Fruit fly (Drosophila melanogaster): ENCODE results near the gene CG9004.

Gene CG9004

dm6 chr3L:2388683-2389315 is 15.3 kb downstream of the CG9004 start, which contains the start of gene Mzt1:
Mzt1 (plus strand) TSS chr3L:2389265.
- TF ChIP-seq Sox14 (GFP tag; optimal IDR thresholded peaks at IDR 0.05), result no peak
- peak; percentile 63 for TF ChIP-seq svp (GFP tag)

- TF ChIP-seq eg (GFP tag; IDR thresholded peaks at IDR 0.05), result no peak
- TF ChIP-seq CG10669 (GFP tag; optimal IDR thresholded peaks at IDR 0.05), result no peak
- TF ChIP-seq vri (GFP tag; optimal IDR thresholded peaks at IDR 0.05), result no peak
Observed at dm6 chr3L:2390889-2391288, 17.4 kb downstream of the CG9004 start, which contains the start of the genes CG32298 and CG32299. CG32298 (minus strand) TSS chr3L:2390989. CG32299 (minus strand) TSS chr3L:2390989.

DNA sequence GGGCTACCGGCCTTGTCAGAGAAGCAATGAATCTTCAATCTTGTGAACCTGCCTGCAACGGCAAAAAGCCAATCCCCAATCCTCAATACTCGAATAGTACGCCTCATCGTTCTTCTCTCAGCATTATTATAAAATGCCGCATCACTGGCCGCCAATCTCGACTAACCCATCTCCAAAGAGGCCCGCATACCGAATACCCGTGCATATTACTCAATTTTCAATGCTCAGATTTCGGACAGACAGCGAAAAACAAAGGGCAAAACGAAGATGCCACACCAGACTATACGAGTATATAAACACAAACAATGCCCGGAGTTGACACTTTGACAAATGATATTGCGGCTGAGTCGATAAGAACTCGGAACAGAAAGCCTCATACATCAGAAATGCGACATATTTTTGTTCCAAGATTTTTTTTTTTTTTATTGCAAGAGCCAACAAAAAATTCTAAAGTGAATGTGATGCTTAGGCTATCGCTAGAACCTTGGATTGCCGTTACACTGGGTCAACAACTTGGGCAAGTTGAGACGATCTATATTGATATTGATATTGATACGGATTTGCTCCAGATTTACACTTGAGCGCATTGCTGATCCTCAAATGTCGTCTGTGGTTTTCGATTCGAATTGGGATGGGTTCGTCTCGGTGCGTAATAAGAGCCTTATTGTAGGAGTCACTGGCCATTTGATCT is 19.4 kb downstream of the CG9004 start:
- TF ChIP-seq Hr39 (GFP tag; optimal IDR thresholded peaks at IDR 0.05), result no peak
- TF ChIP-seq CG10669 (GFP tag; optimal IDR thresholded peaks at IDR 0.05), result no peak
- TF ChIP-seq fd59A (GFP tag; optimal IDR thresholded peaks at IDR 0.05), result no peak
- no peak for TF ChIP-seq Gug (GFP tag; IDR thresholded peaks at IDR 0.05)
- TF ChIP-seq dac (GFP tag; optimal IDR thresholded peaks at IDR 0.05), result no peak
- TF ChIP-seq CG8632 (GFP tag; optimal IDR thresholded peaks at IDR 0.05), result no peak
- TF ChIP-seq eg (GFP tag; IDR thresholded peaks at IDR 0.05), result no peak
- TF ChIP-seq Smox (GFP tag; optimal IDR thresholded peaks at IDR 0.05), result no peak
- TF ChIP-seq CG7368 (GFP tag; optimal IDR thresholded peaks at IDR 0.05), result no peak
- TF ChIP-seq dsx (GFP tag; optimal IDR thresholded peaks at IDR 0.05; ENCODE audit: poor library complexity, severe bottlenecking), result no peak
- TF ChIP-seq CG31627 (GFP tag; optimal IDR thresholded peaks at IDR 0.05), result no peak
- TF ChIP-seq Eip78C (GFP tag), result no peak
- TF ChIP-seq Sox15 (GFP tag; optimal IDR thresholded peaks at IDR 0.05), result no peak
- peak; percentile 67 for TF ChIP-seq svp (GFP tag)
- TF ChIP-seq fkh (GFP tag; optimal IDR thresholded peaks at IDR 0.05), result peak; percentile 37
- TF ChIP-seq CG6163 (GFP tag; IDR thresholded peaks at IDR 0.05), result no peak
- TF ChIP-seq Ets96B (tag; optimal IDR thresholded peaks at IDR 0.05), result no peak
- TF ChIP-seq CG10631 (GFP tag; optimal IDR thresholded peaks at IDR 0.05), result no peak
- TF ChIP-seq CG8319 (GFP tag; optimal IDR thresholded peaks at IDR 0.05), result no peak
- peak; percentile 71 for TF ChIP-seq vri (GFP tag; optimal IDR thresholded peaks at IDR 0.05)
- TF ChIP-seq OdsH (GFP tag; optimal IDR thresholded peaks at IDR 0.05), result no peak
- no peak for TF ChIP-seq cyc (GFP tag; optimal IDR thresholded peaks at IDR 0.05)
- TF ChIP-seq salr (GFP tag; optimal IDR thresholded peaks at IDR 0.05), result no peak
- TF ChIP-seq CG11902 (GFP tag; optimal IDR thresholded peaks at IDR 0.05), result no peak
- TF ChIP-seq CG11762 (GFP tag; optimal IDR thresholded peaks at IDR 0.05; ENCODE audit: insufficient read depth), result no peak
- peak; percentile 7 for TF ChIP-seq Sox102F (GFP tag; optimal IDR thresholded peaks at IDR 0.05)
- TF ChIP-seq CG3032 (tag; optimal IDR thresholded peaks at IDR 0.05), result no peak
- TF ChIP-seq Ets21C (GFP tag; optimal IDR thresholded peaks at IDR 0.05), result no peak
- no peak for TF ChIP-seq CG4318 (GFP tag; optimal IDR thresholded peaks at IDR 0.05)

- TF ChIP-seq dac (GFP tag; optimal IDR thresholded peaks at IDR 0.05), result no peak
Observed at dm6 chr3L:2397571-2398187, 24.2 kb downstream of the CG9004 start.

DNA sequence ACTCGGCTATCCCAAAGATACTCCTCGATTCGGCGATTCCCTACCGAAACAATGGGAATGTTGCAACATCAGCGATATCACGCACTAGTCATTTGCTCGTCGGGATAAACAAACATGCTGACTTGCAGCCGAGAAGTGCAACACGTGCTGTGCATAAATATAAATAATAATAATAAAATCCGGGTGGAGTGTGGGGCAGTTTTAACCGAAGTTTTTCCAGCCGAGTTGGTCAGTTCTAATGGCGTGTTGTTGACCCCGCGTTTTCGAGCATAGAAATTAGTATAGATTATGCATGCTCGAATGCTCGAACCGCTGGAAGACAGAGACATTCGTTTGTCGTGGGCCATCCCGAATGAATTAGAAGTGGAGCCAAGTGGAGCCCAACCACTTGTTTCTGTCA is 25.1 kb downstream of the CG9004 start:
- TF ChIP-seq Hr39 (GFP tag; optimal IDR thresholded peaks at IDR 0.05) (no peak), fkh (GFP tag; optimal IDR thresholded peaks at IDR 0.05) (no peak)

Measured in whole organism, prepupa.